1 fruit fly cellular context compared by ENCODE assay signal in genomic region chr3R:17861878-17862662, dm6.
TF ChIP-seq lines count a peak whose summit lies in the region.

No protein-coding gene starts in this region.

TF ChIP-seq in whole organism, embryonic, 481 proteins besides CTCF, POLR2A, EP300 and RAD21 (continued from another document):
- TF ChIP-seq Max (GFP tag; optimal IDR thresholded peaks at IDR 0.05; lab: Kevin White, UChicago) = no peak
- TF ChIP-seq CG11695 (GFP tag; IDR thresholded peaks at IDR 0.05; lab: Robert Waterston, UW) = peak; percentile 56; the same call in 2 of the 3 replicates
- TF ChIP-seq crc (GFP tag; optimal IDR thresholded peaks at IDR 0.05; lab: Kevin White, UChicago) = no peak
- no peak for TF ChIP-seq Elba2 (GFP tag; optimal IDR thresholded peaks at IDR 0.05; lab: Kevin White, UChicago)
- no peak for TF ChIP-seq yki (optimal IDR thresholded peaks at IDR 0.05; lab: Kevin White, UChicago)
- peak; percentile 5 for TF ChIP-seq CG10267 (tag; optimal IDR thresholded peaks at IDR 0.05; lab: Kevin White, UChicago)
- TF ChIP-seq slbo (GFP tag; IDR thresholded peaks at IDR 0.05; lab: Robert Waterston, UW) = peak; percentile 35; the same call in 1 of the 2 replicates
- no peak for TF ChIP-seq lbe (GFP tag; optimal IDR thresholded peaks at IDR 0.05; lab: Kevin White, UChicago)
- TF ChIP-seq crol (GFP tag; IDR thresholded peaks at IDR 0.05; lab: Robert Waterston, UW) = peak; percentile 54
- TF ChIP-seq Sox102F (GFP tag; optimal IDR thresholded peaks at IDR 0.05; lab: Kevin White, UChicago) = peak; percentile 12
- TF ChIP-seq CG7786 (GFP tag; optimal IDR thresholded peaks at IDR 0.05; lab: Kevin White, UChicago) = no peak
- TF ChIP-seq CG13296 (GFP tag; optimal IDR thresholded peaks at IDR 0.05; lab: Kevin White, UChicago) = no peak
- no peak for TF ChIP-seq Gug (GFP tag; IDR thresholded peaks at IDR 0.05; lab: Robert Waterston, UW)
- no peak for TF ChIP-seq dati (GFP tag; IDR thresholded peaks at IDR 0.05; lab: Robert Waterston, UW)
- TF ChIP-seq CG2120 (GFP tag; optimal IDR thresholded peaks at IDR 0.05; lab: Kevin White, UChicago) = no peak
- no peak for TF ChIP-seq sd (tag; optimal IDR thresholded peaks at IDR 0.05; lab: Kevin White, UChicago)
- 0 out of 2 replicates have a peak, but pooled peaks have one; percentile 26 for TF ChIP-seq CG14014 (GFP tag; IDR thresholded peaks at IDR 0.05; lab: Robert Waterston, UW)
- no peak for TF ChIP-seq ken (GFP tag; IDR thresholded peaks at IDR 0.05; lab: Robert Waterston, UW)
- TF ChIP-seq CG10565 (GFP tag; optimal IDR thresholded peaks at IDR 0.05; lab: Kevin White, UChicago) = no peak
- TF ChIP-seq Optix (GFP tag; IDR thresholded peaks at IDR 0.05; lab: Robert Waterston, UW) = no peak
- TF ChIP-seq CG13424 (tag; optimal IDR thresholded peaks at IDR 0.05; lab: Kevin White, UChicago) = no peak
- TF ChIP-seq CG13894 (tag; optimal IDR thresholded peaks at IDR 0.05; lab: Kevin White, UChicago) = peak; percentile 26
- no peak for TF ChIP-seq Atf-2 (GFP tag; optimal IDR thresholded peaks at IDR 0.05; lab: Kevin White, UChicago)
- no peak for TF ChIP-seq CG1602 (GFP tag; optimal IDR thresholded peaks at IDR 0.05; lab: Kevin White, UChicago)
- no peak for TF ChIP-seq Sry-δ (GFP tag; optimal IDR thresholded peaks at IDR 0.05; lab: Kevin White, UChicago)
- TF ChIP-seq cwo (GFP tag; optimal IDR thresholded peaks at IDR 0.05; lab: Kevin White, UChicago) = peak; percentile 31
- peak; percentile 62 for TF ChIP-seq dysf (GFP tag; IDR thresholded peaks at IDR 0.05; lab: Robert Waterston, UW)
- no peak for TF ChIP-seq Myb (GFP tag; optimal IDR thresholded peaks at IDR 0.05; lab: Kevin White, UChicago)
- TF ChIP-seq CG13775 (GFP tag; optimal IDR thresholded peaks at IDR 0.05; lab: Kevin White, UChicago) = no peak
- TF ChIP-seq Awh (GFP tag; IDR thresholded peaks at IDR 0.05; lab: Robert Waterston, UW) = no peak
- TF ChIP-seq nerfin-2 (GFP tag; IDR thresholded peaks at IDR 0.05; lab: Robert Waterston, UW; ENCODE audit: partially characterized antibody) = no peak
- no peak for TF ChIP-seq bigmax (GFP tag; optimal IDR thresholded peaks at IDR 0.05; lab: Kevin White, UChicago)
- TF ChIP-seq wek (GFP tag; optimal IDR thresholded peaks at IDR 0.05; lab: Kevin White, UChicago) = no peak
- no peak for TF ChIP-seq ash1 (GFP tag; optimal IDR thresholded peaks at IDR 0.05; lab: Kevin White, UChicago)
- no peak for TF ChIP-seq CG32767 (GFP tag; IDR thresholded peaks at IDR 0.05; lab: Robert Waterston, UW)
- TF ChIP-seq zen2 (GFP tag; IDR thresholded peaks at IDR 0.05; lab: Robert Waterston, UW; ENCODE audit: partially characterized antibody) = no peak
- TF ChIP-seq ara (GFP tag; IDR thresholded peaks at IDR 0.05; lab: Robert Waterston, UW) = 0 out of 2 replicates have a peak, but pooled peaks have one; percentile 2
- TF ChIP-seq CG18476 (GFP tag; optimal IDR thresholded peaks at IDR 0.05; lab: Kevin White, UChicago) = no peak
- TF ChIP-seq CG15479 (GFP tag; optimal IDR thresholded peaks at IDR 0.05; lab: Kevin White, UChicago) = no peak
- no peak for TF ChIP-seq dmrt11E (tag; optimal IDR thresholded peaks at IDR 0.05; lab: Kevin White, UChicago)
- TF ChIP-seq Hmr (GFP tag; optimal IDR thresholded peaks at IDR 0.05; lab: Kevin White, UChicago) = peak; percentile 62
- TF ChIP-seq pb (GFP tag; optimal IDR thresholded peaks at IDR 0.05; lab: Kevin White, UChicago) = no peak
- peak; percentile 4 for TF ChIP-seq Hand (GFP tag; optimal IDR thresholded peaks at IDR 0.05; lab: Kevin White, UChicago)
- peak; percentile 8 for TF ChIP-seq CG15269 (tag; optimal IDR thresholded peaks at IDR 0.05; lab: Kevin White, UChicago)
- TF ChIP-seq cas (GFP tag; IDR thresholded peaks at IDR 0.05; lab: Robert Waterston, UW) = no peak
- TF ChIP-seq CG10209 (GFP tag; optimal IDR thresholded peaks at IDR 0.05; lab: Kevin White, UChicago) = no peak
- peak; percentile 18 for TF ChIP-seq Oli (tag; optimal IDR thresholded peaks at IDR 0.05; lab: Kevin White, UChicago)
- no peak for TF ChIP-seq dpn (GFP tag; optimal IDR thresholded peaks at IDR 0.05; lab: Kevin White, UChicago)
- peak; percentile 24 for TF ChIP-seq Ets65A (GFP tag; lab: Kevin White, UChicago)
- 0 out of 2 replicates have a peak, but pooled peaks have one; percentile 9 for TF ChIP-seq E2f2 (GFP tag; IDR thresholded peaks at IDR 0.05; lab: Robert Waterston, UW)
- TF ChIP-seq Atf6 (GFP tag; IDR thresholded peaks at IDR 0.05; lab: Robert Waterston, UW) = no peak
- 0 out of 2 replicates have a peak, but pooled peaks have one; percentile 28 for TF ChIP-seq seq (GFP tag; IDR thresholded peaks at IDR 0.05; lab: Robert Waterston, UW)
- no peak for TF ChIP-seq jumu (GFP tag; optimal IDR thresholded peaks at IDR 0.05; lab: Kevin White, UChicago)
- TF ChIP-seq Doc3 (GFP tag; IDR thresholded peaks at IDR 0.05; lab: Robert Waterston, UW; ENCODE audit: partially characterized antibody) = no peak
- no peak for TF ChIP-seq CG2202 (tag; optimal IDR thresholded peaks at IDR 0.05; lab: Kevin White, UChicago)
- no peak for TF ChIP-seq ERR (GFP tag; optimal IDR thresholded peaks at IDR 0.05; lab: Kevin White, UChicago)
- no peak for TF ChIP-seq CG4730 (GFP tag; IDR thresholded peaks at IDR 0.05; lab: Robert Waterston, UW)
- no peak for TF ChIP-seq mld (GFP tag; IDR thresholded peaks at IDR 0.05; lab: Robert Waterston, UW; ENCODE audit: partially characterized antibody)
- TF ChIP-seq CG12744 (GFP tag; optimal IDR thresholded peaks at IDR 0.05; lab: Kevin White, UChicago) = no peak
- no peak for TF ChIP-seq CG8388 (GFP tag; optimal IDR thresholded peaks at IDR 0.05; lab: Kevin White, UChicago)
- no peak for TF ChIP-seq CG30431 (GFP tag; optimal IDR thresholded peaks at IDR 0.05; lab: Kevin White, UChicago)
- TF ChIP-seq ranshi (GFP tag; IDR thresholded peaks at IDR 0.05; lab: Robert Waterston, UW) = 0 out of 2 replicates have a peak, but pooled peaks have one; percentile 41
- no peak for TF ChIP-seq p53 (GFP tag; optimal IDR thresholded peaks at IDR 0.05; lab: Kevin White, UChicago)
- no peak for TF ChIP-seq usp (GFP tag; optimal IDR thresholded peaks at IDR 0.05; lab: Kevin White, UChicago)
- no peak for TF ChIP-seq CG17612 (GFP tag; IDR thresholded peaks at IDR 0.05; lab: Robert Waterston, UW)
- TF ChIP-seq pros (GFP tag; optimal IDR thresholded peaks at IDR 0.05; lab: Kevin White, UChicago) = no peak
- peak; percentile 76 for TF ChIP-seq scrt (GFP tag; optimal IDR thresholded peaks at IDR 0.05; lab: Kevin White, UChicago)
- no peak for TF ChIP-seq Nf-YC (tag; optimal IDR thresholded peaks at IDR 0.05; lab: Kevin White, UChicago)
- TF ChIP-seq grau (tag; optimal IDR thresholded peaks at IDR 0.05; lab: Kevin White, UChicago) = peak; percentile 38
- no peak for TF ChIP-seq Dfd (GFP tag; optimal IDR thresholded peaks at IDR 0.05; lab: Kevin White, UChicago)
- TF ChIP-seq CG7963 (GFP tag; IDR thresholded peaks at IDR 0.05; lab: Robert Waterston, UW; ENCODE audit: partially characterized antibody) = no peak
- 0 out of 4 replicates have a peak, but pooled peaks have one; percentile 34 for TF ChIP-seq chinmo (GFP tag; IDR thresholded peaks at IDR 0.05; lab: Robert Waterston, UW; ENCODE audit: partially characterized antibody)
- TF ChIP-seq CG17361 (GFP tag; IDR thresholded peaks at IDR 0.05; lab: Robert Waterston, UW) = no peak
- no peak for TF ChIP-seq zf30C (GFP tag; optimal IDR thresholded peaks at IDR 0.05; lab: Kevin White, UChicago)
- peak; percentile 42 for TF ChIP-seq Meics (GFP tag; optimal IDR thresholded peaks at IDR 0.05; lab: Kevin White, UChicago)
- TF ChIP-seq Kr (GFP tag; optimal IDR thresholded peaks at IDR 0.05; lab: Kevin White, UChicago) = no peak
- peak in 1 of 2 experiments; percentile 23 for TF ChIP-seq Hr51 (GFP tag; optimal IDR thresholded peaks at IDR 0.05; lab: Kevin White, UChicago)
- TF ChIP-seq HLH3B (GFP tag; IDR thresholded peaks at IDR 0.05; lab: Robert Waterston, UW) = peak; percentile 20; the same call in 1 of the 2 replicates
- TF ChIP-seq bsh (GFP tag; optimal IDR thresholded peaks at IDR 0.05; lab: Kevin White, UChicago) = no peak
- no peak for TF ChIP-seq Ptx1 (GFP tag; IDR thresholded peaks at IDR 0.05; lab: Robert Waterston, UW)
- TF ChIP-seq CG4360 (GFP tag; IDR thresholded peaks at IDR 0.05; lab: Robert Waterston, UW) = no peak
- no peak for TF ChIP-seq pnt (GFP tag; optimal IDR thresholded peaks at IDR 0.05; lab: Kevin White, UChicago)
- TF ChIP-seq CG1024 (GFP tag; IDR thresholded peaks at IDR 0.05; lab: Robert Waterston, UW) = no peak
- no peak for TF ChIP-seq sima (GFP tag; optimal IDR thresholded peaks at IDR 0.05; lab: Kevin White, UChicago)
- no peak for TF ChIP-seq Ada2b (GFP tag; IDR thresholded peaks at IDR 0.05; lab: Robert Waterston, UW)
- TF ChIP-seq CG17568 (GFP tag; optimal IDR thresholded peaks at IDR 0.05; lab: Kevin White, UChicago) = no peak
- no peak for TF ChIP-seq unc-4 (GFP tag; IDR thresholded peaks at IDR 0.05; lab: Robert Waterston, UW; ENCODE audit: partially characterized antibody)
- TF ChIP-seq CG5180 (GFP tag; optimal IDR thresholded peaks at IDR 0.05; lab: Kevin White, UChicago) = no peak
- no peak for TF ChIP-seq ato (GFP tag; IDR thresholded peaks at IDR 0.05; lab: Robert Waterston, UW; ENCODE audit: partially characterized antibody)
- no peak for TF ChIP-seq ttk (GFP tag; IDR thresholded peaks at IDR 0.05; lab: Robert Waterston, UW)
- peak; percentile 58 for TF ChIP-seq CG18599 (GFP tag; optimal IDR thresholded peaks at IDR 0.05; lab: Kevin White, UChicago)
- TF ChIP-seq CG15514 (GFP tag; optimal IDR thresholded peaks at IDR 0.05; lab: Kevin White, UChicago) = peak; percentile 11
- TF ChIP-seq CG15696 (tag; optimal IDR thresholded peaks at IDR 0.05; lab: Kevin White, UChicago) = no peak
- TF ChIP-seq bcd (GFP tag; optimal IDR thresholded peaks at IDR 0.05; lab: Kevin White, UChicago) = peak; percentile 2
- TF ChIP-seq CG11504 (tag; optimal IDR thresholded peaks at IDR 0.05; lab: Kevin White, UChicago) = no peak
- TF ChIP-seq gsb (GFP tag; IDR thresholded peaks at IDR 0.05; lab: Robert Waterston, UW) = no peak
- 0 out of 2 replicates have a peak, but pooled peaks have one; percentile 9 for TF ChIP-seq CG6689 (GFP tag; IDR thresholded peaks at IDR 0.05; lab: Robert Waterston, UW)
- no peak for TF ChIP-seq Fer2 (tag; optimal IDR thresholded peaks at IDR 0.05; lab: Kevin White, UChicago)
- no peak for TF ChIP-seq CG3726 (GFP tag; IDR thresholded peaks at IDR 0.05; lab: Robert Waterston, UW)
- TF ChIP-seq caup (GFP tag; optimal IDR thresholded peaks at IDR 0.05; lab: Kevin White, UChicago; ENCODE audit: severe bottlenecking) = no peak
- no peak for TF ChIP-seq fd64A (GFP tag; optimal IDR thresholded peaks at IDR 0.05; lab: Kevin White, UChicago)
- peak; percentile 48 for TF ChIP-seq CG7556 (GFP tag; optimal IDR thresholded peaks at IDR 0.05; lab: Kevin White, UChicago)
- TF ChIP-seq CG30403 (GFP tag; optimal IDR thresholded peaks at IDR 0.05; lab: Kevin White, UChicago) = no peak
- TF ChIP-seq dmrt99B (tag; optimal IDR thresholded peaks at IDR 0.05; lab: Kevin White, UChicago) = peak; percentile 32
- TF ChIP-seq esg (GFP tag; conservative IDR thresholded peaks at IDR 0.05; lab: Robert Waterston, UW) = peak; percentile 15; the same call in 1 of the 2 replicates
- no peak for TF ChIP-seq sens (GFP tag; lab: Kevin White, UChicago)
- peak; percentile 65 for TF ChIP-seq Deaf1 (tag; optimal IDR thresholded peaks at IDR 0.05; lab: Kevin White, UChicago)
- no peak for TF ChIP-seq tx (GFP tag; optimal IDR thresholded peaks at IDR 0.05; lab: Kevin White, UChicago)
- peak; percentile 55 for TF ChIP-seq CG11696 (GFP tag; IDR thresholded peaks at IDR 0.05; lab: Robert Waterston, UW)
- peak; percentile 54; the same call in 1 of the 2 replicates for TF ChIP-seq CG32532 (GFP tag; IDR thresholded peaks at IDR 0.05; lab: Robert Waterston, UW)
- TF ChIP-seq wdn (GFP tag; IDR thresholded peaks at IDR 0.05; lab: Robert Waterston, UW) = no peak
- TF ChIP-seq repo (GFP tag; optimal IDR thresholded peaks at IDR 0.05; lab: Kevin White, UChicago) = no peak
- no peak for TF ChIP-seq lmd (GFP tag; IDR thresholded peaks at IDR 0.05; lab: Robert Waterston, UW)
- no peak for TF ChIP-seq h (optimal IDR thresholded peaks at IDR 0.05; lab: Kevin White, UChicago)
- TF ChIP-seq CG2678 (tag; optimal IDR thresholded peaks at IDR 0.05; lab: Kevin White, UChicago) = peak; percentile 53
- TF ChIP-seq CG8281 (tag; optimal IDR thresholded peaks at IDR 0.05; lab: Kevin White, UChicago) = no peak
- TF ChIP-seq Rfx (GFP tag; IDR thresholded peaks at IDR 0.05; lab: Robert Waterston, UW) = peak; percentile 33; the same call in 1 of the 2 replicates
- no peak for TF ChIP-seq sr (GFP tag; IDR thresholded peaks at IDR 0.05; lab: Robert Waterston, UW)
- TF ChIP-seq CG6654 (GFP tag; optimal IDR thresholded peaks at IDR 0.05; lab: Kevin White, UChicago) = no peak
- TF ChIP-seq vnd (GFP tag; IDR thresholded peaks at IDR 0.05; lab: Robert Waterston, UW; ENCODE audit: partially characterized antibody) = no peak
- TF ChIP-seq CG4424 (GFP tag; optimal IDR thresholded peaks at IDR 0.05; lab: Kevin White, UChicago) = no peak
- no peak for TF ChIP-seq zfh1 (GFP tag; IDR thresholded peaks at IDR 0.05; lab: Robert Waterston, UW)
- no peak for TF ChIP-seq ham (GFP tag; IDR thresholded peaks at IDR 0.05; lab: Robert Waterston, UW)
- TF ChIP-seq TFAM (GFP tag; optimal IDR thresholded peaks at IDR 0.05; lab: Kevin White, UChicago) = no peak
- TF ChIP-seq lab (GFP tag; optimal IDR thresholded peaks at IDR 0.05; lab: Kevin White, UChicago) = peak; percentile 62
- TF ChIP-seq Lpt (GFP tag; optimal IDR thresholded peaks at IDR 0.05; lab: Kevin White, UChicago) = no peak
- TF ChIP-seq Lhr (GFP tag; optimal IDR thresholded peaks at IDR 0.05; lab: Kevin White, UChicago) = no peak
- TF ChIP-seq abd-A (tag; optimal IDR thresholded peaks at IDR 0.05; lab: Kevin White, UChicago) = peak; percentile 96
- TF ChIP-seq CG12104 (GFP tag; optimal IDR thresholded peaks at IDR 0.05; lab: Kevin White, UChicago) = no peak
- TF ChIP-seq CG11398 (GFP tag; optimal IDR thresholded peaks at IDR 0.05; lab: Kevin White, UChicago) = no peak
- TF ChIP-seq zfh2 (GFP tag; optimal IDR thresholded peaks at IDR 0.05; lab: Kevin White, UChicago) = no peak
TF ChIP-seq in whole organism, embryonic: peak in this region for 44.
